Worm (Caenorhabditis elegans) whole organism, L4/young adult: ENCODE data around the gene C35C5.10.

Source experiments
- W03F9.2 ChIP-seq: fragments of 150-350 bp; optimal IDR thresholded peaks from 2 replicates; lab custom pipeline; 2014; ENCODE audit warnings: missing biosample characterization, missing genetic modification characterization
- dao-5 ChIP-seq: sonication (generic microtip); optimal IDR thresholded peaks from 2 replicates; lab custom pipeline; 2016; ENCODE audit warnings: missing genotype, missing genetic modification characterization, moderate library complexity, missing compliant biosample characterization
- him-1 ChIP-seq: sonication (generic microtip); optimal IDR thresholded peaks from 2 replicates; lab custom pipeline; 2016; ENCODE audit warnings: missing genotype, missing genetic modification reagents, missing genetic modification characterization, missing compliant biosample characterization

DNA sequence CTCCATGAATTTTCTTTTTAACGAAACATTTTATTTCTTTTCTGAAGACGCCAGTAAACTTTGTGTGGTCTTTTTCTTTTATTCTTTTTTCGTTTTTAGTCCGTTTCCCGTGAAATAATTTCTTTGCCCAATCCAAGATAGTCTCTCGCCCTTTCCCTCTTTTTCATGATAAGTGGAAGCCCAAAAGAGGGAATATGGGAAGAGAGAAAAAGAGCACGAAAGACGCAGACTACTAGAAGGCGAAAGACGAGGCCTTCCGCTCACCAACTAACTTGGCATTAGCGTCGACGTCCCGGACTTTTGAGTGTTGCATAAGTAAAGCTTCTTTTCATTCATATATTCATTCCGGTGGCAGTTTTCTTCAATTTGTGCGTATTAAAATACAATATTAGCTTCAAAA is 3.2 kb upstream of the C35C5.10 start:
- TF ChIP-seq W03F9.2 (tag; lab: Kevin White, UChicago) (no peak), him-1 (tag; lab: Kevin White, UChicago) (no peak), dao-5 (no peak)
